Worm (Caenorhabditis elegans) whole organism, early embryonic: Measurements from ENCODE around the gene F16G10.14.

ENCODE experiments used
- B0310.2 ChIP-seq: sonication (generic microtip); optimal IDR thresholded peaks from 2 replicates; lab custom pipeline; 2016; ENCODE audit warnings: mild to moderate bottlenecking, missing genetic modification characterization, missing compliant biosample characterization
- F13C5.2 ChIP-seq: sonication (generic microtip); optimal IDR thresholded peaks from 2 replicates; lab custom pipeline; 2017; ENCODE audit warnings: mild to moderate bottlenecking, missing genetic modification characterization, inconsistent platforms, missing compliant biosample characterization
- aly-1 ChIP-seq: sonication (generic microtip); optimal IDR thresholded peaks from 2 replicates; lab custom pipeline; 2016; ENCODE audit warnings: missing genetic modification characterization, missing compliant biosample characterization
- ama-1 ChIP-seq: fragments of 150-350 bp; optimal IDR thresholded peaks from 2 replicates; lab custom pipeline; 2014
- ceh-13 ChIP-seq: fragments of 200-800 bp; sonication (Bioruptor generic); optimal IDR thresholded peaks from 2 replicates; lab custom pipeline; 2018; ENCODE audit warnings: mild to moderate bottlenecking, missing genetic modification characterization, missing compliant biosample characterization
- ceh-36 ChIP-seq: sonication (generic microtip); optimal IDR thresholded peaks from 2 replicates; lab custom pipeline; 2016; ENCODE audit warnings: missing genetic modification characterization, inconsistent platforms, missing compliant biosample characterization
- ets-7 ChIP-seq: sonication (generic microtip); optimal IDR thresholded peaks from 2 replicates; lab custom pipeline; 2016; ENCODE audit warnings: missing genotype, missing genetic modification characterization, missing compliant biosample characterization
- flt-1 ChIP-seq: fragments of 200-800 bp; sonication (Bioruptor generic); IDR thresholded peaks from 2 replicates; pipeline ENCODE4 v1.3.6; 2022; ENCODE audit warnings: missing genetic modification characterization, missing compliant biosample characterization
- hmbx-1 ChIP-seq: sonication (generic microtip); optimal IDR thresholded peaks from 2 replicates; lab custom pipeline; 2016; ENCODE audit warnings: mild to moderate bottlenecking, missing genetic modification characterization, missing compliant biosample characterization
- hmg-4 ChIP-seq: fragments of 200-800 bp; sonication (Bioruptor generic); optimal IDR thresholded peaks from 2 replicates; lab custom pipeline; 2018; ENCODE audit warnings: mild to moderate bottlenecking, missing genetic modification characterization, missing compliant biosample characterization
- hnd-1 ChIP-seq: sonication (generic microtip); optimal IDR thresholded peaks from 2 replicates; lab custom pipeline; 2016; ENCODE audit warnings: missing genetic modification characterization, missing compliant biosample characterization
- pes-1 ChIP-seq: fragments of 200-800 bp; sonication (Bioruptor generic); IDR thresholded peaks from 2 replicates; pipeline ENCODE4 v1.3.6; 2022; ENCODE audit warnings: missing genetic modification reagents, missing genetic modification characterization, missing compliant biosample characterization
- scrt-1 ChIP-seq: fragments of 200-800 bp; sonication (Bioruptor generic); IDR thresholded peaks from 2 replicates; pipeline ENCODE4 v1.3.6; 2022; ENCODE audit warnings: missing genetic modification characterization, missing compliant biosample characterization
- sea-1 ChIP-seq: fragments of 200-800 bp; sonication (Bioruptor generic); conservative IDR thresholded peaks from 2 replicates; pipeline ENCODE4 v1.3.6; 2022; ENCODE audit warnings: missing genetic modification characterization, missing compliant biosample characterization
- tbx-11 ChIP-seq: fragments of 200-800 bp; sonication (Bioruptor generic); IDR thresholded peaks from 2 replicates; pipeline ENCODE4 v1.3.6; 2022; ENCODE audit warnings: missing genetic modification characterization, missing compliant biosample characterization
- tbx-37 ChIP-seq: fragments of 200-800 bp; sonication (Bioruptor generic); conservative IDR thresholded peaks from 2 replicates; pipeline ENCODE4 v1.3.6; 2022; ENCODE audit warnings: missing genetic modification reagents, missing genetic modification characterization, missing compliant biosample characterization
- tra-4 ChIP-seq: sonication (generic microtip); optimal IDR thresholded peaks from 2 replicates; lab custom pipeline; 2017; ENCODE audit warnings: missing genetic modification characterization, missing compliant biosample characterization

F16G10.14 gene

ce11 chrII:2395864-2396263 is 2.9 kb downstream of the F16G10.14 start, which contains the start of gene F16G10.13:
TSS of gene F16G10.13 (minus strand) at chrII:2395964.
- TF ChIP-seq pes-1 (no peak), tbx-37 (GFP tag; lab: Robert Waterston, UW) (no peak), tra-4 (tag; lab: Kevin White, UChicago) (no peak), scrt-1 (GFP tag; lab: Robert Waterston, UW) (no peak)

DNA sequence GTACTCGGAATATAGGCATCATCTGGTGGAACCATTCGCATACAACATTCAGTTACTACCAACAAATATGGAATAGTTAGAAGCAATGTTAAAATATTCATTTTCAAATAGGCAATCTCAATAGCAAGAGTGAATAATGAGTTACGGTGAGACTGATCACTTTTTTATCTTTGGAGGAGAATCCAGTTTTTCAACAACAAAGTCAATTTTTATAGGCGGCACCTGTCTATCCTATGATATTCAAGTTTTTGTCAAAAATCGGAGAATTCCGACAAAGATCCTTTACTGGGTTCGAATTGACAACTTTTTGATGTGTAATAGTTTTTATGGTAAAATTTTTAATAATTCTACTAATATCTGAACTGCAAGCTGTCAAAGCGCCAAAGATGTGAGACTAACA is 5.0 kb downstream of the F16G10.14 start, which contains the start of gene F16G10.11:
Gene F16G10.11 (minus strand): TSS at position 101 of the 400 bp plus-strand sequence.
- no peak for TF ChIP-seq ama-1
- TF ChIP-seq aly-1 (tag; lab: Kevin White, UChicago): no peak
- no peak for TF ChIP-seq ceh-13 (GFP tag; lab: Kevin White, UChicago)
- no peak for TF ChIP-seq tbx-37 (GFP tag; lab: Robert Waterston, UW)
- TF ChIP-seq F13C5.2 (tag; lab: Kevin White, UChicago): no peak
- no peak for TF ChIP-seq ets-7
- TF ChIP-seq hmg-4 (GFP tag; lab: Kevin White, UChicago): no peak
- TF ChIP-seq sea-1: no peak
- TF ChIP-seq ceh-36 (tag; lab: Kevin White, UChicago): no peak
- no peak for TF ChIP-seq hnd-1
- no peak for TF ChIP-seq flt-1 (GFP tag; lab: Robert Waterston, UW)
- TF ChIP-seq pes-1: no peak
- no peak for TF ChIP-seq tbx-11 (GFP tag; lab: Robert Waterston, UW)
- TF ChIP-seq scrt-1 (GFP tag; lab: Robert Waterston, UW): no peak

DNA sequence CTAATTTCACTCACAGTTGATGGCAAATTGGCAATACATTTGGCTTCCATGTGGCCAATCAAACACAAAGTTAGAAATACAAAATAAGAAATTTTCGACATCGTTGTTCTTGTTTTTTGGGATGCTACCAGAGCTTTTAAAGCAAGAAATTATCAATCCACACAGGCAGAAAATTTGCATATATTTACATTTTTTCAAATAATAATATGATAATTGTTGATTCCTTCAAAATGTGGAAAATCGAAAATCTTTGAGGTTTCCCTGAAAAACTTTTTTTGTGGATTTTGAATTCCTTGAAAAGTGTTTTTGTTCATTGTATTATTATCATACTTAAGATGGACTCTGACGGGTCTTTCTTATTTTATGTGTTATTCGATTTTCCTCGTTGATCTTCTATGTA is 7.9 kb downstream of the F16G10.14 start, which contains the start of gene F16G10.10:
Gene F16G10.10 (minus strand): TSS at position 101 of the 400 bp plus-strand sequence.
- TF ChIP-seq aly-1 (tag; lab: Kevin White, UChicago): no peak

ce11 chrII:2385495-2385894 is 13.3 kb downstream of the F16G10.14 start, which contains the start of gene F16G10.9:
TSS of gene F16G10.9 (minus strand) at chrII:2385595.
- TF ChIP-seq tbx-37 (GFP tag; lab: Robert Waterston, UW) (no peak), ets-7 (no peak), hmg-4 (GFP tag; lab: Kevin White, UChicago) (no peak), F13C5.2 (tag; lab: Kevin White, UChicago) (no peak), hmbx-1 (tag; lab: Kevin White, UChicago) (no peak), flt-1 (GFP tag; lab: Robert Waterston, UW) (no peak), sea-1 (no peak), scrt-1 (GFP tag; lab: Robert Waterston, UW) (no peak), ceh-36 (tag; lab: Kevin White, UChicago) (no peak), tbx-11 (GFP tag; lab: Robert Waterston, UW) (no peak)

ce11 chrII:2383334-2383733 is 15.4 kb downstream of the F16G10.14 start, which contains the start of gene F16G10.8:
TSS of gene F16G10.8 (minus strand) at chrII:2383434.
- TF ChIP-seq B0310.2 (tag; lab: Kevin White, UChicago) (no peak), ama-1 (no peak), pes-1 (no peak), scrt-1 (GFP tag; lab: Robert Waterston, UW) (no peak), tbx-11 (GFP tag; lab: Robert Waterston, UW) (no peak), ceh-13 (GFP tag; lab: Kevin White, UChicago) (no peak), flt-1 (GFP tag; lab: Robert Waterston, UW) (no peak)

DNA sequence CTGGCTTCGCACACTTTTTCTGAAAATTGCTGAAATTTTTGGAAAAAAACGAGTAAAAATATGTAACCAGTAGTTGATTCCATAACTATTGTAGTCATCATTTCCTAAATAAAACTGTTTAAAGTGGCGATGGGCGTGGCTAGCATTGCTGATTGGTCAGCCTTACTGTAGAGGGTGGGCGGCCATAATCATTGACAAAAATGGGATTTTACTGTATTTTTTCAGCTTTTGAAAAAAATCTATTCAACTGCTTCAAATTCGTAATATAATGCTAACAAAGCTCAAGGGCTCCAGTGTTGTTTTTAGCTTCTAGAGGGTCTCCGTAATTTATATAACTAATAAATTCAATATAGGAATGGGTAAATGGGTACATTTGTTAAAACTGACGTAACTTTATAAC is 18.6 kb downstream of the F16G10.14 start, which contains the start of gene F16G10.7:
Gene F16G10.7 (minus strand): TSS at position 101 of the 400 bp plus-strand sequence.
- TF ChIP-seq hnd-1: no peak
- TF ChIP-seq ama-1: no peak
- no peak for TF ChIP-seq flt-1 (GFP tag; lab: Robert Waterston, UW)
- no peak for TF ChIP-seq tra-4 (tag; lab: Kevin White, UChicago)
- TF ChIP-seq ets-7: no peak
- TF ChIP-seq scrt-1 (GFP tag; lab: Robert Waterston, UW): no peak
- no peak for TF ChIP-seq F13C5.2 (tag; lab: Kevin White, UChicago)
- TF ChIP-seq tbx-11 (GFP tag; lab: Robert Waterston, UW): no peak
- no peak for TF ChIP-seq tbx-37 (GFP tag; lab: Robert Waterston, UW)
- no peak for TF ChIP-seq ceh-36 (tag; lab: Kevin White, UChicago)

DNA sequence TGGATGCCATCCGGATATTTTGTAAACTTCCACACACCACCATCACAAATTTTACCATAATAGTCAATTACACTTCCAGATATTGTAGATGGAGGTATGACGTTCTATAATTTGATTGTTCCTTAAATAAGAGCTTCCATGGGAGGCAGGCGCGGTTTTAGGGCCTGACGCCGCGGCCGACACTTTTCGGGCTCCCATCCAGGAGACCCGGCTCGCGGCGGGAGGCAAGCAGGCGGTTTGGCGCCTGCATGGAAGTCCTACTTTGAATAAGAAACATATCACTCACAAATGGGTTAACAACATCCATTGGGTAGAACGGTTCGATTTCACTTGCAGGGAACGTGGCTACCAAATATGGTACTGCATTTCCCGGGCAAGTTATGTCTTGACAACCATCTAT is 19.1 kb downstream of the F16G10.14 start:
- no peak for TF ChIP-seq sea-1
- TF ChIP-seq tra-4 (tag; lab: Kevin White, UChicago): no peak
- no peak for TF ChIP-seq tbx-11 (GFP tag; lab: Robert Waterston, UW)
- TF ChIP-seq B0310.2 (tag; lab: Kevin White, UChicago): no peak
- no peak for TF ChIP-seq pes-1
- no peak for TF ChIP-seq aly-1 (tag; lab: Kevin White, UChicago)
- TF ChIP-seq scrt-1 (GFP tag; lab: Robert Waterston, UW): no peak
- TF ChIP-seq ceh-36 (tag; lab: Kevin White, UChicago): no peak
- TF ChIP-seq ets-7: no peak
- no peak for TF ChIP-seq hnd-1
- TF ChIP-seq hmbx-1 (tag; lab: Kevin White, UChicago): no peak
- no peak for TF ChIP-seq tbx-37 (GFP tag; lab: Robert Waterston, UW)
- no peak for TF ChIP-seq ceh-13 (GFP tag; lab: Kevin White, UChicago)
- no peak for TF ChIP-seq F13C5.2 (tag; lab: Kevin White, UChicago)
- TF ChIP-seq hmg-4 (GFP tag; lab: Kevin White, UChicago): no peak
- no peak for TF ChIP-seq ama-1
- no peak for TF ChIP-seq flt-1 (GFP tag; lab: Robert Waterston, UW)

DNA sequence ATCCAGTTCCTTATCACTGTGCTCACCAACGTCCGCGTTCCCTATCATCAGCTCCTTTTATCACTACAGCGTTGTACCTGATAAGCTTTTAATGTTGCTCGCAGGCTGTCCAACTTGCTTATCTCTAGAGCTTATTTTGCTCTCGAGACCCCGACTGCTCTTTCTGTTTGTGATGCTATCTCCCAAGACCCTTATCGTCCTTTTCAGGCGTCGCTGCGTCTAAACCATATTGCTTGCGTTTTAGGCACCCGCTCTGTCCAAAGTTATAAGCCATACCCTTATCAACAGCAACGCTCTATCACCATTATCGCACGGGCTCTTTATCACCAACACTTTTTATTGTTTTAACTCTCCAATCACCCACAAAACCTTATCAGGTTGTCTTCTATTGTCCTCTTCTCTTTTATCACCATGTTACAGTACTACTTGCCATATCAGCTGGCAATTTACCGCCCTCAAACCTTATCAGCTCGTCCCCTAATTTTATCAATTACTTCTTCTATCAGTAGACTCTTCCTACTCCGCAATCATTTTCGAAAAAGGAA is 20.2 kb downstream of the F16G10.14 start:
- TF ChIP-seq tra-4 (tag; lab: Kevin White, UChicago) (no peak), ceh-13 (GFP tag; lab: Kevin White, UChicago) (no peak), flt-1 (GFP tag; lab: Robert Waterston, UW) (no peak), B0310.2 (tag; lab: Kevin White, UChicago) (peak; percentile 43)
